Fruit fly (Drosophila melanogaster) ovary, adult (tissue): ENCODE measurements around the gene CG11695.

Experiments
- CG17801 ChIP-seq: fragments of 200-800 bp; optimal IDR thresholded peaks from 2 replicates; lab custom pipeline; 2019; ENCODE audit warnings: missing biosample characterization, mild to moderate bottlenecking, missing genetic modification characterization, moderate library complexity; ENCODE audit not compliant: partially characterized antibody

CG11695 gene

DNA sequence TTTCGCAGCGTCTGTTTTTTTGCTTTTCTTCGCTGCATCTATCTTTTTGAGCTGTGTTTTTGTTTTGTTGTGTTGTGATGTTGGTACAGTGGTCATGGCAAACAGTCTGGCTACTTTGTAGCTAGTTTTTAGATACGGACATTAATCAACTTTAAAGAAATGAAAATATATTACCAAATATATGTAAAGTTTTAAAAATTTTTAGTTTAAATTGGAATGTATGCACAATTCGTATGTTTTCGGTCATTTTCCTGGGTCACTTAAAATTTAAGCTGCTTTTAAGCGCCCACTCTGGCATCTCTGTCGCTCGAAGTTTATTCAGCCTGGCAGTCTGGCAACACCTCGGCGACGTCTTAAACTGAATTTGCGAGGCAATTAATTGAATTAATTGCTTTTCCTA, at the start of gene CG11695:
Gene CG11695 (plus strand): TSS at position 344 of the 400 bp plus-strand sequence.
- TF ChIP-seq CG17801 (GFP tag; lab: Kevin White, UChicago), result peak; percentile 83

DNA sequence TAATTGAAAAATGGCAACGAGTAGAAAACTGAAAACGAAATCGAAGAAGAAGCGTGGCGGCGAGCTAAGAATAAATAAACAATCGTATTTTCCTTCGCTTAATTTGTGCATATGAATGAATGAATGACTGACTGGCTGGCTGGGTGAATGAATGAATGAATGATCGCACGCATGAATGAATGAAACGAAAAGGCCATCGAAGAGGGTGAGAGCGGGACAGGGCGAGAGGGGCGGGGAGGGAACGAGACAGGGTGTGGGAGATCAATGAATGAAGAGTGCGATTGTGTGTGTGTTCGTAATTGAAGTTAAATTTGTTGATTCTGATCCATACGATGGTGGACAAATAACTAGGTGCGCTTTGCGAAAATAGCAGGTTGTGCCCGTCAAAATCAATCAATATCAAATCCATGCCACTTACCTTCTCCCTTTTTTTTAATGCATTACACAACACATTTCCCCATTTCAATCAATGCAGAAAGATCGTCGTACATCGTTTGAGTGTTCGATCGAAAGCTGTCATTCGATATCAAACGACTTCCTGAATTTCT, 49.5 kb upstream of the CG11695 start:
- no peak for TF ChIP-seq CG17801 (GFP tag; lab: Kevin White, UChicago)

DNA sequence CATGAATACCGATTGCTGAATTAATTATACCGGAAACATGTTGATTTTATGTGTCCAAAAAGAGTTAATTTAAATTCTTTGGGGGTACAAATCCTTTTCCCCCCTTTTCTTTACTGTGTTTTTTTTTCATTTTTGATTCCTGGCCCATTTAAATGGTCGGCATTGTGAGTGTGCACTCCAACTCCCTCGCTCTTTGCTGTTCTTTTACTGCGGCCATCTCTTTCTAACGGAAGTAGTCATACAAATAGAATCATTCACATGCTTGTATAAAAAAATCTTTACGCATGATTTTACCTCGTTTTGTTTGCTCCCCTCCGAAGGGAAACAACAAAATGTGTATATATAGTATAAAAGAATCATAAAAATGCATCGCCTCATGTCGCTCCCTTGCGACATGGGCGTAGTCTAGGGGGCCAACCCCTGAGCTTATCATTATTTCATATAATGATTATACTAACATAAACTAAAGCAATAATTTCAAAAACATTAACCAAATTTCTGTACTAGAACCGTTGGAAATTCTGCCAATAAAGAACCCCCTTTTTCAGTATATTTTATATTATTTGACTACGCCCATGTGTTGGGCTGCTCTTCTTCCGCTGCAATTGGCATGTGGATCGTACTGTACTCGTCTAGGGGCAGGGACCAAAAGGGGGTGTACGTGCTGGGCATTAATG, 48.5 kb upstream of the CG11695 start:
- peak; percentile 14 for TF ChIP-seq CG17801 (GFP tag; lab: Kevin White, UChicago)

DNA sequence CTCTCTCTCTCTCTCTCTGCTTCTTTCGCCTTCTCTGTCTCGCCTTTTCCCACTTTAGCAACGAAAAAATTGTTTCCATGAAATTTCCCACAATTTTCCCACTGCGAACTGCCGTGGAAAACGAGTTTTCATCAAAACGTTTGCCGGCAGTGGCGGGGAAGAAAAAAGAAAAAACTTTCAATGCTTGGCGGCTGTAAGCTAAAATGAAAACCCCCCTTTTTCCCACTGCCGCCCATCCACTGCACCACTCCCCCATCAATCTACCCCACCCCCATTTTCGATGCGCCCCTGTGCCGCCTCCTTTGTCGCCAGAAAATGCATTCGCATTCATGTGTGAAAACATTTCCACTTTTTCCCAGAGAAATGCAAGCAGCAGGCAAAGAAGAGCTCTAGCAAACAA, 45.4 kb upstream of the CG11695 start:
- TF ChIP-seq CG17801 (GFP tag; lab: Kevin White, UChicago), result no peak

DNA sequence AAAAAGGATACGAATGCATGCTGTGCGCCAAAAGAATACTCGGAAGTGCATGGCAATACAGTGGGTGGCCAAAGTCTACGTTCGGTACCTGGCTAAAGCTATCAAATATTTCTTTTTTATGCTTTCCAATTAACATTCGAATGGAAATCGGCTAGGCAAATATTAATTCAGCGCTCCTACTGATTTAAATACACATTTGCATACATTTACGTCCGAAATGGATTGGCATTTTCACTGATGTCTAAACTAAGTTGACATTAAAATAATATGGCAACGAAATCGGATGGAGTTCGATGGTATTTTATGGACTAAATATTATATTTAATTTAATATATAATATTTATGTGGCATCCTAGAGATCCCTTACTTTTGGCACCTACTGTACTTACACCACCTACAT, 34.2 kb upstream of the CG11695 start:
- no peak for TF ChIP-seq CG17801 (GFP tag; lab: Kevin White, UChicago)

DNA sequence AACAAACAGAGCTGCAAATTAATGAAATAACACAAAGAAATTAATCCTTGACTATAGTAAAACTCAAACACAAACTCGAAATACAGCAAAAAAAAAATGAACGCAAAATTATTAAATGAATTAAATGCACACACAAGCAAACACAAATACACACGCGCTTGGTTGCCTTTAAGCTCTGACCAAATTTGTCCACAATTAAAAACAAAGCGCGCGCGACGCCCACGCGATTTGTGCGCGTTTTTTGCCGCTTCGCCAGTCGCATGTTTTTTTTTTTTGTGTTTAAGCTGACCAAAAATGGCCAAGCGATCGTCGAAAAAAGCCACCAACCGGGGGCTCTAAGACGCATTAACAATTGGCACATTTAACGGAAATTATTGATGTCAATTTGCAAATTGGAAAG, 33.4 kb upstream of the CG11695 start:
- no peak for TF ChIP-seq CG17801 (GFP tag; lab: Kevin White, UChicago)

DNA sequence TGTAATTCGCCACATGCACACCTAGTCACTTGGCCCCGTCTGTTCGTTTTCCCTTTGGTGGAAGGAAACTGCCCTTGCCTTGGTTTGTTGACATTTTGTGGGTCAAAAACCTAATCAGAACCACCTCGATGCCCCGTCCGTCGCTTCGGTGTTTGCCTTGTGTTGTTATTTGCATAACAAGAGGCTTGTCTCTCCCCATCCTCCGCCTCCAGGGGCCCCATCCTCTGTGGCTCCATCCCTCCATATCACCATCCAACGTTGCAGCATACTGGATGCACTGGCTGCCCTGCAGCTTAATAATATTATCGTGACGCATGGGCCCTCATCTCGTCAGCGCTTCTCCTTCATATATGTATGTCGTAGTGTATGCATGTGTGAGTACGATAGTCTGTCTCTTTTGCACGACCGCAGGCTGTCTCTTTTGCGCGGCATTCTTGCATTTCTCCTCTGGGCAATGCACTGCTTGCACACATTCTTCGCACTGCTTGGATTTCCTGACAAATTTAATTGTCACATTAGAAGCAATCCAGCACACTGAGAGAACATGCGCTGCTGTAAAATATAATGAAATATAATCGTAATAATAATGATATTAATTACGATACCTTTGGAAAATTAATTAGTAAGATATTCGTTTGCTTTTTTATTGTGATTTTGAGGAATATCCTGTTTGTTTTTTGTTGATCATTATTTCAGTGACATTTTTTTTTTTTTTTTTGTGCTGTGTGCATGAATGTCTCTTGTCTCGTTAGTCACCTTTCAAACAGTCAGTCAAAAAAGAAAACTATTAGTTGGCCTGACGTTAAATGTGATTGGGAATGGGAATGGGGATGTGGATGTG, 32.4 kb upstream of the CG11695 start:
- no peak for TF ChIP-seq CG17801 (GFP tag; lab: Kevin White, UChicago)

DNA sequence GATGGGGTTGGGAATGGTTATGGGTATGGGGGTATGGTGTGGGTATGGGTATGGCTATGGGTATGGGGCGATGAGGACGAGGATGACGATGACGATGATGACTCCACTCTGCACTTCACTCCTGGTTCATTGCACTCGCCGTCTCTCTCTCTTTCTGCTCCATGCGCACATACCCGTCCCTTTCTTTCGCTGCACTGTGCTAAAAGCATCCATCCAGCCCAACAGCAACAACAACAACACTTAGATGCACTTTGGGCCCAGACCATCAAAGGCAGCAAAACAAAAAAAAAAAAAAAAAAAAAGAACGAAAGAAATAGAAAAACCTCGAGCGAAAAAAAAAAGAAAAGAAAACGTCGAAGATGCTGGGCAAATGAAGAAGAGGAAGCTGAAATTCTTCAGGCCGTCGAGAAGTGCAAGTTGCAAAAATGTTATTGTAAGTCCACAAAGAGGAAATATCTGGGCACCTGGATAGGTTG, 31.7 kb upstream of the CG11695 start:
- no peak for TF ChIP-seq CG17801 (GFP tag; lab: Kevin White, UChicago)

DNA sequence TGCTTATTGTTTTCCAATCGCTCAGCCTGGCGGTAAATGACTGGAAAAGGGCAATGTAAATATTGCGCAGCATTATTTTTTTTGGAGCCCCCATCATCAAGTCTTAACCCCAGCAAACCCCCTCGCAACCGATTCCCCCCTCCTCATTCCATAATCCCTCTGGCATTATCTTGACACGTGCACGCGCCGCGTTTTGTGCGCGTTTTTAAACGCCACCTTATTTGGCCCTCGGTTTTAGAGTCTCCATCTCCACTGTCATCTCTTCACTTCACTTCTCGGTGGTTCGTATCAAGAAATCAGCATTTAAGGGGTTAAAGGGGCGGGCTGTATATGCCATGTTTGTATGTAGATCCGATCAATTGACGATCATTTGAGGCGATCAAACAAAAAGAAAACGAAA, 29.7 kb upstream of the CG11695 start:
- no peak for TF ChIP-seq CG17801 (GFP tag; lab: Kevin White, UChicago)

DNA sequence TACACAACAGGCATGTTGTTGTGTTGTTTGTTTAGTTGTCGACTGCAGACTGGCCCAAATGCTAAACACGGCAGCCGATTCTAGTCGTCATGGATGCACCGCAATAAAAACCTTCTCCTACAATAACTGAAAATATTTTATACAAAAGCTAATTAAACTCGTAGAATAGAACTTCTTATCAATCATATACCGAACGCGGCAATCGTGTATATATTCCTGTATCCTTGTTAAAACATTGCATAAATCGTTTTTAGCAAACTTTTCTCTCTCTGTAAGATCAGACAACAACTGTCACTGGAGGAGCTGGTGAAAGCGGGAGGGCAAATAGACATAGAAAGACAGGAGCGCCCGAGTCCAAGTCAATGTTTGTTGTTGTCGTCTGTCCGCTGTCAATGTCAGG, 28.0 kb upstream of the CG11695 start:
- no peak for TF ChIP-seq CG17801 (GFP tag; lab: Kevin White, UChicago)

DNA sequence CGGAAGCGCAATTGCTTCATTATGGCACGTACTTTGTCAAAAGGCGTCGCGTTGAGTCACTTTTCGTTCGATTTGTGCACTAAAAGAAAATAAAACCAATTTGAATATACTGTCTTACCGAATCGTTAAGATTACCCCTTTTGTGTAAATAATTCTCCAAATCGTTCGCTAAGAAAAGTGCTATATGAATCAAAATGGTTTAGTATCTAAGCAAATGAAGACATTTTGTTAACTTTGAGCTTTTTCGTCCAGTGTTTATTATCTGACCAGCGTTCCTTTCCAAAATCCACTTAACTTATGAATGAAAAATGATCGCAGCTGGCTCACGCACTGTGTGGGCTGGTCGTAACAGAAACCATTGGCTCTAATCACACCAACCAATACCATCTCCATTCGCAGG, 26.6 kb upstream of the CG11695 start:
- peak; percentile 55 for TF ChIP-seq CG17801 (GFP tag; lab: Kevin White, UChicago)

DNA sequence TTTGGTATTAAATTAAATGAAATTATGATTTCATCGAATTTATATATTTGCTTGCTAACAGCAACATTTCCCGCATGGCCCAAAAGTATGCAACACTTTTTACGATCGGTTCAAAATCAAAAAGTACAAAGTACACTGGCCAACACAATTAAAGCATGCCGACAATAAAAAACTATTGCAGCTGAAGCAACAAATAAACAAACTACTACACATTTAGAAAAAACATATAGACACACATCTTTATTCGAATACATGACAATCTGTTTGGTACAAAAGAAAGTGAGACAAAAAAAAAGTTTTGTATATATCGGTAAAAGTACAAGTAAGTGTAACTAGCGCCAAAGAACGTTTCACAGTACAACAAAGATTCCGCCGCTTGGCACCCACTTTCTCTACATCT, 21.6 kb upstream of the CG11695 start:
- TF ChIP-seq CG17801 (GFP tag; lab: Kevin White, UChicago), result peak; percentile 17

DNA sequence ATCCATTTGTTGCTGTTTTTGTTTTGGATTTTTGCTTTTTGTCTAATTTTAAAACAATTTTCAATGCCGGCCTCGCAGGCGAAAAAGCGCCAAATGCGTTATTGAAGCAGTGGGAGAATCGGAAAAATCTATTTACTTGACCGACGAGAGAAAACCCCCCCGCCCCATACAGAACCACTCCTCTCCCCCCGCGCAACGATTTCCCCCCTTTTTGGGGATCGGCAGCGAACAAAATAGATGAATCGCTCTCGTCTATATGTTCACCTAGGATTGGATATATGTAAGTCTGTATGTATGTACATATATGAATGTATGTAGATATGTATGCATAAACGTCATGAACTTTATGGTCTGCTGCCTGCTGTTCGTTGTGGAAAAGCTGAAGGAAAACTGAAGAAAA, 19.9 kb upstream of the CG11695 start:
- TF ChIP-seq CG17801 (GFP tag; lab: Kevin White, UChicago), result no peak

DNA sequence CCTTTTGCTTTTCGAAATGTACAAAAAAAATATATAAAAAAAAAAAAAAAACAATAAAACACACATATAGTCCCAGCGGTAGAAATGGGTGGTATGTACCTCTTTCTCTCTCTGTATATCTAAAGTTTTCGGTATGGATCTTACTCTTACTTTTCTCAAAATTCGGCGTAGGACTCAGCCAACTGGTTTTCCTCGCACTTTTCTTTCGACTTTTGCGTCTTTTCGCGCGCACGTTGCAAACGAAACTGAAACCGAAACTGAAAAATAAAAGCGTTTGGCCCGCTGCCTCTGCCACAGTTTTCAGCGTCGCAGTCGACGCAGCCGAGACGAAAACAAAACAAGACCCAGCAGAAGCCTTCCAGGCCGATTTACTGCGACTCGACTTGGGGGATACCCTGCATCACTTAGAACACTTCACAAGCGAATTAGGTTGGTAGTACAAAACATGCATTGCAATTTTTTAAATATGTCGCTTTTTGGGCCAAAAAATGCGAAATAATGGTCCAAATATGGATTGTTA, 18.2 kb upstream of the CG11695 start, which contains the start of gene CG1572:
Gene CG1572 (minus strand): TSS at position 266 of the 520 bp plus-strand sequence.
- peak; percentile 36 for TF ChIP-seq CG17801 (GFP tag; lab: Kevin White, UChicago)
